Fruit fly (Drosophila melanogaster) whole organism, embryonic: Measurements from ENCODE around the gene CG17855.

Experiments
- chm ChIP-seq: fragments of 200-800 bp; sonication (Bioruptor generic); IDR thresholded peaks from 2 replicates; pipeline ENCODE4 v1.3.6; 2022; ENCODE audit warnings: missing biosample characterization, missing genetic modification characterization
- en ChIP-seq: fragments of 200-800 bp; sonication (Bioruptor generic); optimal IDR thresholded peaks from 2 replicates; lab custom pipeline; 2016; ENCODE audit warnings: missing biosample characterization, missing genetic modification characterization

dm6 chr2L:9510429-9510828, 29.9 kb upstream of the CG17855 start:
- TF ChIP-seq en (GFP tag; lab: Kevin White, UChicago), result no peak
- TF ChIP-seq chm (GFP tag; lab: Robert Waterston, UW), result no peak
